Worm (Caenorhabditis elegans) whole organism, dauer: ENCODE measurements around the gene C01G5.3.

ENCODE experiments used
- unc-62 ChIP-seq: sonication (generic microtip); optimal IDR thresholded peaks from 2 replicates; lab custom pipeline; 2017; ENCODE audit warnings: missing biosample characterization, missing genetic modification reagents, missing genetic modification characterization

C01G5.3 gene

ce11 chrIV:6574343-6574742 lies 38.3 kb downstream of the C01G5.3 start:
- TF ChIP-seq unc-62 (GFP tag; lab: Kevin White, UChicago) = no peak

ce11 chrIV:6575959-6576727 lies 40.1 kb downstream of the C01G5.3 start:
- TF ChIP-seq unc-62 (GFP tag; lab: Kevin White, UChicago) = no peak

ce11 chrIV:6576728-6577101 lies 40.7 kb downstream of the C01G5.3 start:
- no peak for TF ChIP-seq unc-62 (GFP tag; lab: Kevin White, UChicago)

- TF ChIP-seq unc-62 (GFP tag; lab: Kevin White, UChicago) = no peak
These were observed 41.9 kb downstream of the C01G5.3 start, which contains the start of gene C43G2.3 for ce11 chrIV:6577914-6578313. Gene C43G2.3, plus strand, starts transcription at chrIV:6578214.

ce11 chrIV:6581658-6582057 lies 45.6 kb downstream of the C01G5.3 start:
- TF ChIP-seq unc-62 (GFP tag; lab: Kevin White, UChicago) = no peak

- no peak for TF ChIP-seq unc-62 (GFP tag; lab: Kevin White, UChicago)
These were observed 46.6 kb downstream of the C01G5.3 start, which contains the start of gene odr-8 for ce11 chrIV:6582604-6583003. Gene odr-8, minus strand, starts transcription at chrIV:6582704.

ce11 chrIV:6585397-6585921 lies 49.5 kb downstream of the C01G5.3 start, which contains the start of the genes F38A5.2 and dnj-11:
Gene F38A5.2, minus strand, starts transcription at chrIV:6585400.
Gene dnj-11, plus strand, starts transcription at chrIV:6585871.
- TF ChIP-seq unc-62 (GFP tag; lab: Kevin White, UChicago) = no peak
